Fruit fly (Drosophila melanogaster) whole organism, pupa: ENCODE measurements around the gene CG7542.

Experiments used
- CG10348 ChIP-seq: fragments of 200-800 bp; sonication (Bioruptor generic); IDR thresholded peaks from 2 replicates; pipeline ENCODE4 v1.3.6; 2022; ENCODE audit warnings: missing biosample characterization, missing genetic modification characterization
- CG12605 ChIP-seq: fragments of 200-800 bp; sonication (Bioruptor generic); IDR thresholded peaks from 2 replicates; pipeline ENCODE4 v1.3.6; 2022; ENCODE audit warnings: missing biosample characterization, missing genetic modification characterization
- CG13204 ChIP-seq: fragments of 200-800 bp; sonication (Bioruptor generic); optimal IDR thresholded peaks from 2 replicates; lab custom pipeline; 2018; ENCODE audit warnings: missing biosample characterization, mild to moderate bottlenecking, missing genetic modification characterization, moderate library complexity
- CG14655 ChIP-seq: fragments of 200-800 bp; sonication (Bioruptor generic); optimal IDR thresholded peaks from 3 replicates; lab custom pipeline; 2017; ENCODE audit warnings: mild to moderate bottlenecking, missing biosample characterization, missing genetic modification reagents, missing genetic modification characterization
- CG15710 ChIP-seq: fragments of 200-800 bp; sonication (Bioruptor generic); optimal IDR thresholded peaks from 2 replicates; lab custom pipeline; 2018; ENCODE audit warnings: missing biosample characterization, mild to moderate bottlenecking, missing genetic modification characterization, moderate library complexity
- CG17806 ChIP-seq: fragments of 200-800 bp; sonication (Bioruptor generic); optimal IDR thresholded peaks from 2 replicates; lab custom pipeline; 2018; ENCODE audit warnings: missing biosample characterization, mild to moderate bottlenecking, missing genetic modification characterization, moderate library complexity
- CG32121 ChIP-seq: fragments of 200-800 bp; sonication (Bioruptor generic); IDR thresholded peaks from 2 replicates; pipeline ENCODE4 v1.3.6; 2022; ENCODE audit warnings: missing biosample characterization, missing genetic modification characterization
- CG34367 ChIP-seq: fragments of 200-800 bp; sonication (Bioruptor generic); optimal IDR thresholded peaks from 2 replicates; lab custom pipeline; 2018; ENCODE audit warnings: missing biosample characterization, mild to moderate bottlenecking, missing genetic modification characterization
- CG4496 ChIP-seq: fragments of 200-800 bp; sonication (Bioruptor generic); IDR thresholded peaks from 3 replicates; pipeline ENCODE4 v1.3.6; 2022; ENCODE audit warnings: missing biosample characterization, missing genetic modification characterization
- CG8159 ChIP-seq: fragments of 200-800 bp; sonication (Bioruptor generic); optimal IDR thresholded peaks from 3 replicates; lab custom pipeline; 2018; ENCODE audit warnings: missing biosample characterization, mild to moderate bottlenecking, missing genetic modification characterization, moderate library complexity
- CG8301 ChIP-seq: fragments of 200-800 bp; sonication (Bioruptor generic); optimal IDR thresholded peaks from 2 replicates; lab custom pipeline; 2018; ENCODE audit warnings: missing biosample characterization, mild to moderate bottlenecking, missing genetic modification characterization
- CG9948 ChIP-seq: fragments of 200-800 bp; sonication (Bioruptor generic); optimal IDR thresholded peaks from 2 replicates; lab custom pipeline; 2018; ENCODE audit warnings: missing biosample characterization, mild to moderate bottlenecking, missing genetic modification characterization, moderate library complexity
- D1 ChIP-seq: fragments of 200-800 bp; sonication (Bioruptor generic); optimal IDR thresholded peaks from 2 replicates; lab custom pipeline; 2018; ENCODE audit warnings: missing biosample characterization, mild to moderate bottlenecking, missing genetic modification characterization, moderate library complexity
- EcR ChIP-seq: fragments of 200-800 bp; sonication (Bioruptor generic); optimal IDR thresholded peaks from 3 replicates; lab custom pipeline; 2019; ENCODE audit warnings: missing biosample characterization, missing genetic modification characterization, mild to moderate bottlenecking, moderate library complexity, missing genetic modification reagents
- Ets98B ChIP-seq: fragments of 200-800 bp; sonication (Bioruptor generic); IDR thresholded peaks from 2 replicates; pipeline ENCODE4 v1.3.6; 2022; ENCODE audit warnings: missing biosample characterization, missing genetic modification characterization
- Pif1A ChIP-seq: fragments of 200-800 bp; sonication (Bioruptor generic); optimal IDR thresholded peaks from 3 replicates; lab custom pipeline; 2016; ENCODE audit warnings: missing biosample characterization, missing genetic modification characterization
- Pif1B ChIP-seq: fragments of 200-800 bp; sonication (Bioruptor generic); optimal IDR thresholded peaks from 3 replicates; lab custom pipeline; 2016; ENCODE audit warnings: missing biosample characterization, missing genetic modification characterization
- Snoo ChIP-seq: fragments of 200-800 bp; sonication (Bioruptor generic); optimal IDR thresholded peaks from 3 replicates; lab custom pipeline; 2017; ENCODE audit warnings: missing biosample characterization, mild to moderate bottlenecking, missing genetic modification characterization, inconsistent platforms
- fd96Ca ChIP-seq: fragments of 200-800 bp; sonication (Bioruptor generic); IDR thresholded peaks from 3 replicates; pipeline ENCODE4 v1.3.6; 2022; ENCODE audit warnings: missing biosample characterization, missing genetic modification characterization
- gl ChIP-seq: fragments of 200-800 bp; sonication (Bioruptor generic); optimal IDR thresholded peaks from 2 replicates; lab custom pipeline; 2018; ENCODE audit warnings: missing biosample characterization, mild to moderate bottlenecking, missing genetic modification characterization
- rn ChIP-seq: fragments of 200-800 bp; sonication (Bioruptor generic); IDR thresholded peaks from 2 replicates; pipeline ENCODE4 v1.3.6; 2022; ENCODE audit warnings: missing biosample characterization, missing genetic modification characterization

The CG7542 gene

dm6 chr3L:17579626-17580025 lies 30.0 kb downstream of the CG7542 start:
- TF ChIP-seq CG13204 (GFP tag; lab: Kevin White, UChicago) (peak; percentile 23), CG4496 (no peak)

dm6 chr3L:17584718-17585117 lies 35.1 kb downstream of the CG7542 start:
- TF ChIP-seq fd96Ca (peak; percentile 38; the same call in 2 of the 3 replicates), CG17806 (tag; lab: Kevin White, UChicago) (no peak), CG8159 (tag; lab: Kevin White, UChicago) (no peak), CG4496 (peak; percentile 55; the same call in 1 of the 3 replicates), Ets98B (peak; percentile 39), CG13204 (GFP tag; lab: Kevin White, UChicago) (peak; percentile 20), CG32121 (GFP tag; lab: Robert Waterston, UW) (peak; percentile 49; the same call in 1 of the 2 replicates)

DNA sequence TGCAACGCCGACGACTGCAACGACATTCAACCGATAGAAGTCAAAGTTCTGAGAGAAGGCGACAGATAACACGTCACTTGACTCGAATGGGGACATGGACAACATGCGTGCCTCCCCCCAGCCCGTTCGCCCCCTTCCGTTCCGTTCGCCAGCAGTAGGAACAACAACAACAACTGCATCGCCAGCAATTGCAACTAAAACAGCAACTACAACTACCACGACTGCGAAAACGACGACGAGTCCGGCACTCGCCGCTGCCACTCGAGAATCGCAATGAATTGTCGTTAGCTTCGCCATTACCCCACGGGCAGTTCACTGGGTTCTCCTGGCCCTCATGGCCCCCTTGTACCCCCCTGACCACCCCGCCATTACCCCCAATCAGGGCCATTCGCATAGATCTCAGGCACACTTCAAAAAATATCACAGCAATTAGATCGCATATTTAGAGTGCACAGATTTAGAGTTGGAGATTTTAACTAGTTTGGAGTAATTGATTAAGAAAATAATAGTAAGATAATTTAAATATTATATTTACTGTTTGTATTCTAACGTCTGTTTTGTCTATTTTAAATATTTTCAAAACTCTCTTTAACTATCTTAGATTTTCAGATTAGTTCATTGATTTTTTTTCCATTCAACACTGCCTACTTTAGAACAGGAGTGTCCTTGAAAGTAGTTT lies 36.9 kb downstream of the CG7542 start:
- no peak for TF ChIP-seq CG15710 (tag; lab: Kevin White, UChicago)
- TF ChIP-seq CG13204 (GFP tag; lab: Kevin White, UChicago): peak; percentile 34
- TF ChIP-seq Snoo (tag; lab: Kevin White, UChicago): no peak
- TF ChIP-seq CG17806 (tag; lab: Kevin White, UChicago): no peak
- no peak for TF ChIP-seq CG8159 (tag; lab: Kevin White, UChicago)
- peak; percentile 53; the same call in 1 of the 3 replicates for TF ChIP-seq fd96Ca
- TF ChIP-seq CG32121 (GFP tag; lab: Robert Waterston, UW): peak; percentile 83
- no peak for TF ChIP-seq D1 (tag; lab: Kevin White, UChicago)
- TF ChIP-seq CG10348 (GFP tag; lab: Robert Waterston, UW): 0 out of 2 replicates have a peak, but pooled peaks have one; percentile 48
- TF ChIP-seq Pif1B: no peak
- peak; percentile 50; the same call in 1 of the 2 replicates for TF ChIP-seq Ets98B
- peak; percentile 12 for TF ChIP-seq CG8301 (tag; lab: Kevin White, UChicago)
- peak; percentile 6 for TF ChIP-seq EcR (GFP tag; lab: Kevin White, UChicago)
- TF ChIP-seq CG9948 (tag; lab: Kevin White, UChicago): peak; percentile 21
- 0 out of 3 replicates have a peak, but pooled peaks have one; percentile 11 for TF ChIP-seq CG4496
- peak; percentile 55 for TF ChIP-seq CG14655 (GFP tag; lab: Kevin White, UChicago)

DNA sequence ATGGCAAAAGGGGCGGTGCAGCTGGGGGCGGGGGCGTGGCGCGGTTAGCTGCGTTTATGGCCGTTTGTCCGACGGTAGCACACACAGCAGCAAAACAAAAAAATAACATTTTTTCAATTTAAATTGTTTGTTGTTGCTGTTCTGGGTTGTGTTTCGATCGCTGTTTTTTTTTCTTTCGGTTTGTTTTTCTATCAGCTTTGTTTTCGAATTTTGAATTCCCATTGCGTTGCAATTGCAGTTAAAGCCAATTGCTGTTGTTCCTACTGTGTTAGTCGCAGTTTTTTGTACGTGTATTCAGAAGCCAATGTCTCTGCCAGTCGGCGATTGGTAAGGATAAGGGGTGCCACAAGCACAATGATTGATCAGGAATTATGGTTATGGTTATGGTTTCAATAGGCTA lies 37.7 kb downstream of the CG7542 start:
- TF ChIP-seq CG9948 (tag; lab: Kevin White, UChicago): no peak
- TF ChIP-seq CG15710 (tag; lab: Kevin White, UChicago): no peak
- no peak for TF ChIP-seq CG10348 (GFP tag; lab: Robert Waterston, UW)
- no peak for TF ChIP-seq CG14655 (GFP tag; lab: Kevin White, UChicago)
- TF ChIP-seq Pif1A (GFP tag; lab: Kevin White, UChicago): no peak
- TF ChIP-seq Snoo (tag; lab: Kevin White, UChicago): no peak
- peak; percentile 66; the same call in 2 of the 3 replicates for TF ChIP-seq fd96Ca
- TF ChIP-seq CG12605: 0 out of 2 replicates have a peak, but pooled peaks have one; percentile 7
- peak; percentile 54 for TF ChIP-seq CG32121 (GFP tag; lab: Robert Waterston, UW)
- TF ChIP-seq Ets98B: no peak
- TF ChIP-seq CG8159 (tag; lab: Kevin White, UChicago): no peak
- TF ChIP-seq CG4496: peak; percentile 39; the same call in 1 of the 3 replicates

- TF ChIP-seq Pif1B (no peak), Pif1A (GFP tag; lab: Kevin White, UChicago) (no peak), CG17806 (tag; lab: Kevin White, UChicago) (peak; percentile 18), CG10348 (GFP tag; lab: Robert Waterston, UW) (no peak; the same call in 1 of the 2 replicates), CG14655 (GFP tag; lab: Kevin White, UChicago) (peak; percentile 55), CG32121 (GFP tag; lab: Robert Waterston, UW) (peak; percentile 64), fd96Ca (peak; percentile 53; the same call in 2 of the 3 replicates), D1 (tag; lab: Kevin White, UChicago) (no peak), CG9948 (tag; lab: Kevin White, UChicago) (peak; percentile 54), CG8301 (tag; lab: Kevin White, UChicago) (peak; percentile 16), CG34367 (tag; lab: Kevin White, UChicago) (no peak), gl (no peak), CG13204 (GFP tag; lab: Kevin White, UChicago) (no peak), rn (GFP tag; lab: Robert Waterston, UW) (no peak), CG15710 (tag; lab: Kevin White, UChicago) (no peak), CG8159 (tag; lab: Kevin White, UChicago) (no peak), Ets98B (peak; percentile 21; the same call in 1 of the 2 replicates), EcR (GFP tag; lab: Kevin White, UChicago) (no peak), CG12605 (no peak)
- TF ChIP-seq, all 21 proteins: peak for 7
Observed at dm6 chr3L:17587897-17588296, 38.3 kb downstream of the CG7542 start.

DNA sequence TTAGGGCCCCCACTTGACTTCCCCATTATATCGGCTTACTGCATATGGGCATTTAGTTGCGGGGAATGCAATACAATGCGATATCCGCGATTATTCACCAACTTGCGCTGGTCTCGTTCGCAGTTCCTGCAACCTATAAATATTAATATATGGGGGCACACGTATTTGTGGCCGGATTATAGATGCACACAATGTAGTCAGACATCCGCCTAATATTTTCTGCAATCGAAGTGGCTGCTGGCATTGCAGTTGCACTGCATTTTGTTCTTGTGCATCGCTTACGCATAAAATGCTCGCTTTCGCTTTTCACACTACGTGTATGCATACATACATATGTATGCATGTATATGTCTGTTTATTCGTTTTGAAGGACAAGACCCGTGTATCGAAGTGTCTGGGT lies 39.1 kb downstream of the CG7542 start:
- no peak for TF ChIP-seq CG13204 (GFP tag; lab: Kevin White, UChicago)
- no peak for TF ChIP-seq rn (GFP tag; lab: Robert Waterston, UW)
- no peak for TF ChIP-seq CG34367 (tag; lab: Kevin White, UChicago)
- no peak for TF ChIP-seq CG15710 (tag; lab: Kevin White, UChicago)
- TF ChIP-seq Pif1B: no peak
- no peak for TF ChIP-seq CG17806 (tag; lab: Kevin White, UChicago)
- no peak for TF ChIP-seq Snoo (tag; lab: Kevin White, UChicago)
- no peak for TF ChIP-seq CG8159 (tag; lab: Kevin White, UChicago)
- TF ChIP-seq Ets98B: no peak
- TF ChIP-seq Pif1A (GFP tag; lab: Kevin White, UChicago): no peak
- no peak for TF ChIP-seq gl
- TF ChIP-seq CG14655 (GFP tag; lab: Kevin White, UChicago): no peak
- TF ChIP-seq CG32121 (GFP tag; lab: Robert Waterston, UW): no peak
- TF ChIP-seq, all 21 proteins: peak for 0
